Fruit fly (Drosophila melanogaster): ENCODE data around the gene Ir7d.

Gene Ir7d

dm6 chrX:7901153-7902038 is 22.8 kb upstream of the Ir7d start, which contains the start of the genes RpS6 and bys (continued):
- no peak for TF ChIP-seq CG12299 (tag; optimal IDR thresholded peaks at IDR 0.05)
- TF ChIP-seq exex (tag; optimal IDR thresholded peaks at IDR 0.05), result no peak
- TF ChIP-seq CG15601 (tag; optimal IDR thresholded peaks at IDR 0.05), result peak; percentile 10
- no peak for TF ChIP-seq CG14965 (GFP tag; optimal IDR thresholded peaks at IDR 0.05; ENCODE audit: borderline replicate concordance)
- peak; percentile 19 for TF ChIP-seq dmrt99B (tag; optimal IDR thresholded peaks at IDR 0.05)
- peak; percentile 51; the same call in 1 of the 2 replicates for TF ChIP-seq ttk (GFP tag; IDR thresholded peaks at IDR 0.05)
- peak; percentile 62 for TF ChIP-seq gro (GFP tag; optimal IDR thresholded peaks at IDR 0.05)
- TF ChIP-seq gsb-n (tag; optimal IDR thresholded peaks at IDR 0.05), result no peak
- TF ChIP-seq Dek (tag; optimal IDR thresholded peaks at IDR 0.05), result no peak
- peak; percentile 46; the same call in 1 of the 2 replicates for TF ChIP-seq CG17328 (GFP tag; IDR thresholded peaks at IDR 0.05)
- TF ChIP-seq bsh (GFP tag; optimal IDR thresholded peaks at IDR 0.05), result peak; percentile 2 to 5
- TF ChIP-seq CG30403 (GFP tag; optimal IDR thresholded peaks at IDR 0.05), result peak; percentile 68
- peak; percentile 21 for TF ChIP-seq CG18476 (GFP tag; optimal IDR thresholded peaks at IDR 0.05)
- peak; percentile 17; the same call in 1 of the 2 replicates for TF ChIP-seq Rx (GFP tag; IDR thresholded peaks at IDR 0.05)
- TF ChIP-seq wek (GFP tag; optimal IDR thresholded peaks at IDR 0.05), result peak; percentile 33
- peak; percentile 68 for TF ChIP-seq Hmr (GFP tag; optimal IDR thresholded peaks at IDR 0.05)
- no peak for TF ChIP-seq Gsc (GFP tag; IDR thresholded peaks at IDR 0.05)
- TF ChIP-seq Meics (GFP tag; optimal IDR thresholded peaks at IDR 0.05), result peak; percentile 66
- TF ChIP-seq CG8765 (GFP tag; IDR thresholded peaks at IDR 0.05), result 0 out of 2 replicates have a peak, but pooled peaks have one; percentile 23
- TF ChIP-seq Fer1 (GFP tag; optimal IDR thresholded peaks at IDR 0.05), result peak; percentile 59
- peak; percentile 45 for TF ChIP-seq CG16815 (GFP tag; optimal IDR thresholded peaks at IDR 0.05)
- peak; percentile 60; the same call in 1 of the 2 replicates for TF ChIP-seq rib (GFP tag; IDR thresholded peaks at IDR 0.05)
- TF ChIP-seq pum (GFP tag; optimal IDR thresholded peaks at IDR 0.05), result peak; percentile 1
- peak; percentile 42 for TF ChIP-seq CG1233 (GFP tag; optimal IDR thresholded peaks at IDR 0.05)
- TF ChIP-seq ewg (GFP tag; optimal IDR thresholded peaks at IDR 0.05), result no peak
- peak; percentile 78 for TF ChIP-seq vnd (GFP tag; IDR thresholded peaks at IDR 0.05; ENCODE audit: partially characterized antibody)
- TF ChIP-seq CG15073 (GFP tag; optimal IDR thresholded peaks at IDR 0.05), result no peak
- TF ChIP-seq ab (GFP tag; optimal IDR thresholded peaks at IDR 0.05), result no peak
- peak; percentile 78 for TF ChIP-seq Sry-δ (GFP tag; optimal IDR thresholded peaks at IDR 0.05)
- TF ChIP-seq CG31388 (GFP tag; optimal IDR thresholded peaks at IDR 0.05), result no peak
- no peak for TF ChIP-seq tio (GFP tag; optimal IDR thresholded peaks at IDR 0.05)
- TF ChIP-seq CG3065 (GFP tag; optimal IDR thresholded peaks at IDR 0.05), result no peak
- TF ChIP-seq Side (GFP tag; optimal IDR thresholded peaks at IDR 0.05), result peak; percentile 23
- 0 out of 3 replicates have a peak, but pooled peaks have one; percentile 32 for TF ChIP-seq Optix (GFP tag; IDR thresholded peaks at IDR 0.05)
- peak; percentile 74 for TF ChIP-seq CG9727 (GFP tag; optimal IDR thresholded peaks at IDR 0.05)
- TF ChIP-seq nom (GFP tag; optimal IDR thresholded peaks at IDR 0.05), result peak; percentile 82
- peak; percentile 70 for TF ChIP-seq CG34224 (GFP tag; IDR thresholded peaks at IDR 0.05; ENCODE audit: partially characterized antibody)
- peak; percentile 76 for TF ChIP-seq HLHmδ (GFP tag; optimal IDR thresholded peaks at IDR 0.05)
- TF ChIP-seq CG31441 (GFP tag; IDR thresholded peaks at IDR 0.05), result peak; percentile 43; the same call in 1 of the 2 replicates
- TF ChIP-seq lov (optimal IDR thresholded peaks at IDR 0.05), result no peak
- 0 out of 3 replicates have a peak, but pooled peaks have one; percentile 66 for TF ChIP-seq lov (GFP tag; IDR thresholded peaks at IDR 0.05)
- no peak for TF ChIP-seq gt (GFP tag; IDR thresholded peaks at IDR 0.05)
- no peak for TF ChIP-seq Lpt (GFP tag; optimal IDR thresholded peaks at IDR 0.05)
- peak; percentile 88 for TF ChIP-seq aop (GFP tag; IDR thresholded peaks at IDR 0.05)
- TF ChIP-seq CG11093 (GFP tag; IDR thresholded peaks at IDR 0.05), result no peak
- TF ChIP-seq grau (tag; optimal IDR thresholded peaks at IDR 0.05), result peak; percentile 2
- no peak for TF ChIP-seq D19A (tag; optimal IDR thresholded peaks at IDR 0.05)
- peak; percentile 7 for TF ChIP-seq bigmax (GFP tag; optimal IDR thresholded peaks at IDR 0.05)
